Fruit fly (Drosophila melanogaster) whole organism: Measurements from ENCODE around the gene CrebA.

Experiments
- Dll ChIP-seq: fragments of >200 bp; optimal IDR thresholded peaks from 2 replicates; lab custom pipeline; 2017
- EcR ChIP-seq, 2 experiments: fragments of >200 bp; optimal IDR thresholded peaks; 2 replicates each; lab custom pipeline; 2017; ENCODE audit warnings: missing biosample characterization in 2 of 2, missing genetic modification characterization in 2 of 2, missing genetic modification reagents in 2 of 2
- pan ChIP-seq: fragments of >200 bp; optimal IDR thresholded peaks from 2 replicates; lab custom pipeline; 2017
- psq ChIP-seq: fragments of >200 bp; optimal IDR thresholded peaks from 2 replicates; lab custom pipeline; 2017
- usp ChIP-seq: fragments of >200 bp; optimal IDR thresholded peaks from 2 replicates; lab custom pipeline; 2017; ENCODE audit warnings: missing biosample characterization, missing genetic modification characterization, mixed read lengths

DNA sequence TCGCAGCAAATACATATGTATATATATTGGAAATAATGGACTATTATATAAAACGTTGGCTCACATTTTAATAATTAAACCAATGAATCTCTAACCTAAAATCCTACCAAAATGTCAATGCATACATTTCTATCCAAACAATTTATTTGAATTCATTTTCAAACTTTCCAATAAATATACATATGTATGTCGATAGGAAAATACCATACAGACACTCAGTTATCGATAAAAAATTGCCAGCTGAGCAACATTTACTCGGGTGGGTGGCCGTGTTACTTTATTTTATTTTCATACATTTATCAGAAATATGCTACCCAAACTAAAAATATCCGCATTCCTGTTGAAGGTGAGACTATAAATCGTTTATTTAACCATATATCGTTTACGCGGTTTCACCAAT is 41.2 kb downstream of the CrebA start, which contains the start of gene Ufsp2:
- TF ChIP-seq psq (no peak), pan (no peak), EcR (GFP tag; optimal IDR thresholded peaks at IDR 0.05; lab: Kevin White, UChicago) (no peak), usp (GFP tag; lab: Kevin White, UChicago) (no peak), Dll (lab: Kevin White, UChicago) (no peak)
